Worm (Caenorhabditis elegans) whole organism, L4 larva: ENCODE data around the gene F16H6.3.

Source experiments
- D1046.2 ChIP-seq: fragments of 200-800 bp; sonication (Bioruptor generic); IDR thresholded peaks from 2 replicates; pipeline ENCODE4 v1.3.6; 2022; ENCODE audit warnings: missing genetic modification characterization, missing compliant biosample characterization
- F44E2.7 ChIP-seq: fragments of 200-800 bp; sonication (Bioruptor generic); IDR thresholded peaks from 2 replicates; pipeline ENCODE4 v2.1.2; 2022; ENCODE audit warnings: missing genetic modification characterization, missing compliant biosample characterization
- F49E8.2 ChIP-seq: sonication (generic microtip); optimal IDR thresholded peaks from 2 replicates; lab custom pipeline; 2016; ENCODE audit warnings: missing compliant biosample characterization, mild to moderate bottlenecking, missing genetic modification characterization, borderline replicate concordance
- R02D3.7 ChIP-seq: fragments of 150-350 bp; sonication (generic microtip); optimal IDR thresholded peaks from 3 replicates; lab custom pipeline; 2014; ENCODE audit warnings: missing biosample characterization, missing genetic modification characterization
- T20F7.1 ChIP-seq: fragments of 200-800 bp; sonication (Bioruptor generic); optimal IDR thresholded peaks from 2 replicates; lab custom pipeline; 2018; ENCODE audit warnings: mild to moderate bottlenecking, missing genetic modification characterization, missing compliant biosample characterization
- T26A8.4 ChIP-seq: fragments of 200-800 bp; sonication (Bioruptor generic); IDR thresholded peaks from 2 replicates; pipeline ENCODE4 v1.3.6; 2022; ENCODE audit warnings: missing genetic modification characterization, missing compliant biosample characterization
- Y105C5A.15 ChIP-seq: fragments of 200-800 bp; sonication (Bioruptor generic); IDR thresholded peaks from 2 replicates; pipeline ENCODE4 v1.3.6; 2022; ENCODE audit warnings: missing genetic modification characterization, missing compliant biosample characterization
- Y5F2A.4 ChIP-seq: fragments of 200-800 bp; sonication (Bioruptor generic); optimal IDR thresholded peaks from 2 replicates; lab custom pipeline; 2018; ENCODE audit warnings: mild to moderate bottlenecking, missing genetic modification characterization, missing compliant biosample characterization
- ZK337.2 ChIP-seq: fragments of 200-800 bp; sonication (Bioruptor generic); IDR thresholded peaks from 2 replicates; pipeline ENCODE4 v1.3.6; 2022; ENCODE audit warnings: missing genetic modification reagents, missing genetic modification characterization, missing compliant biosample characterization
- ZK546.5 ChIP-seq, 2 experiments: sonication (generic microtip); optimal IDR thresholded peaks; 2 replicates each; lab custom pipeline; 2017; ENCODE audit warnings: missing biosample characterization in 2 of 2, missing genetic modification characterization in 2 of 2
- attf-4 ChIP-seq: sonication (generic microtip); optimal IDR thresholded peaks from 3 replicates; lab custom pipeline; 2017; ENCODE audit warnings: missing biosample characterization, missing genetic modification characterization
- ceh-20 ChIP-seq: fragments of 200-800 bp; sonication (Bioruptor generic); IDR thresholded peaks from 2 replicates; pipeline ENCODE4 v1.3.6; 2022; ENCODE audit warnings: missing genetic modification reagents, missing genetic modification characterization, missing compliant biosample characterization
- ceh-32 ChIP-seq: sonication (generic microtip); optimal IDR thresholded peaks from 2 replicates; lab custom pipeline; 2016; ENCODE audit warnings: mild to moderate bottlenecking, missing genetic modification characterization, missing compliant biosample characterization; ENCODE audit not compliant: poor library complexity
- ceh-44 ChIP-seq: fragments of 200-800 bp; sonication (Bioruptor generic); IDR thresholded peaks from 2 replicates; pipeline ENCODE4 v1.3.6; 2022; ENCODE audit warnings: missing genetic modification reagents, missing genetic modification characterization, missing compliant biosample characterization
- ceh-62 ChIP-seq: sonication (generic microtip); optimal IDR thresholded peaks from 2 replicates; lab custom pipeline; 2017; ENCODE audit warnings: missing biosample characterization, missing genetic modification characterization
- ces-1 ChIP-seq: fragments of 150-350 bp; sonication (generic microtip); optimal IDR thresholded peaks from 4 replicates; lab custom pipeline; 2014; ENCODE audit warnings: missing biosample characterization, missing genetic modification reagents, missing genetic modification characterization
- cey-2 ChIP-seq: sonication (generic microtip); optimal IDR thresholded peaks from 3 replicates; lab custom pipeline; 2017; ENCODE audit warnings: missing genetic modification characterization, mild to moderate bottlenecking, missing compliant biosample characterization, antibody characterized with exemption, borderline replicate concordance; ENCODE audit not compliant: insufficient read depth
- ctbp-1 ChIP-seq: fragments of 200-800 bp; sonication (Bioruptor generic); IDR thresholded peaks from 2 replicates; pipeline ENCODE4 v1.3.6; 2022; ENCODE audit warnings: missing genetic modification reagents, missing genetic modification characterization, missing compliant biosample characterization
- daf-16 ChIP-seq, 3 experiments: sonication (generic microtip); optimal IDR thresholded peaks; 2 replicates each; lab custom pipeline; 2016 to 2017; ENCODE audit warnings: missing genetic modification characterization in 3 of 3, missing genetic modification reagents in 3 of 3, mild to moderate bottlenecking in 2 of 3, missing compliant biosample characterization in 2 of 3, missing biosample characterization in 1 of 3, moderate library complexity in 1 of 3
- dmd-6 ChIP-seq: fragments of 200-800 bp; sonication (Bioruptor generic); IDR thresholded peaks from 2 replicates; pipeline ENCODE4 v1.3.6; 2022; ENCODE audit warnings: missing genetic modification reagents, missing genetic modification characterization, missing compliant biosample characterization
- duxl-1 ChIP-seq: sonication (generic microtip); optimal IDR thresholded peaks from 2 replicates; lab custom pipeline; 2016; ENCODE audit warnings: mild to moderate bottlenecking, missing genetic modification characterization, moderate library complexity, missing compliant biosample characterization; ENCODE audit not compliant: poor library complexity
- dve-1 ChIP-seq: sonication (generic microtip); optimal IDR thresholded peaks from 2 replicates; lab custom pipeline; 2017; ENCODE audit warnings: antibody characterized with exemption, mild to moderate bottlenecking, missing genetic modification characterization, missing compliant biosample characterization; ENCODE audit not compliant: insufficient read depth
- lim-7 ChIP-seq: fragments of 200-800 bp; sonication (Bioruptor generic); IDR thresholded peaks from 2 replicates; pipeline ENCODE4 v1.3.6; 2022; ENCODE audit warnings: missing genetic modification characterization, missing compliant biosample characterization
- madf-5 ChIP-seq, 2 experiments: fragments of 200-800 bp; sonication (Bioruptor generic); IDR thresholded peaks; 2 replicates each; pipeline ENCODE4 v1.3.6; 2022; ENCODE audit warnings: missing compliant biosample characterization in 2 of 2, missing genetic modification characterization in 2 of 2
- madf-9 ChIP-seq: fragments of 200-800 bp; sonication (Bioruptor generic); conservative IDR thresholded peaks from 2 replicates; pipeline ENCODE4 v1.3.6; 2022; ENCODE audit warnings: missing genetic modification reagents, missing genetic modification characterization, missing compliant biosample characterization
- mdt-29 ChIP-seq: fragments of 200-800 bp; sonication (Bioruptor generic); IDR thresholded peaks from 2 replicates; pipeline ENCODE4 v1.3.6; 2022; ENCODE audit warnings: missing genetic modification reagents, missing genetic modification characterization, missing compliant biosample characterization
- nhr-28 ChIP-seq: fragments of 150-350 bp; optimal IDR thresholded peaks from 2 replicates; lab custom pipeline; 2014; ENCODE audit warnings: missing biosample characterization, missing genetic modification characterization
- nhr-41 ChIP-seq: fragments of 200-800 bp; sonication (Bioruptor generic); IDR thresholded peaks from 2 replicates; pipeline ENCODE4 v1.3.6; 2022; ENCODE audit warnings: missing genetic modification reagents, missing genetic modification characterization, missing compliant biosample characterization
- nhr-76 ChIP-seq: fragments of 150-350 bp; optimal IDR thresholded peaks from 2 replicates; lab custom pipeline; 2014; ENCODE audit warnings: missing biosample characterization, missing genetic modification characterization
- nhr-77 ChIP-seq: fragments of 150-350 bp; optimal IDR thresholded peaks from 2 replicates; lab custom pipeline; 2014; ENCODE audit warnings: missing biosample characterization, missing genetic modification characterization
- php-3 ChIP-seq: fragments of 200-800 bp; sonication (Bioruptor generic); IDR thresholded peaks from 2 replicates; pipeline ENCODE4 v1.3.6; 2022; ENCODE audit warnings: missing genetic modification reagents, missing genetic modification characterization, missing compliant biosample characterization
- pqm-1 ChIP-seq: sonication (generic microtip); optimal IDR thresholded peaks from 2 replicates; lab custom pipeline; 2017; ENCODE audit warnings: missing biosample characterization, missing genetic modification characterization
- set-16 ChIP-seq: fragments of 200-800 bp; sonication (Bioruptor generic); IDR thresholded peaks from 2 replicates; pipeline ENCODE4 v1.3.6; 2022; ENCODE audit warnings: missing genetic modification reagents, missing genetic modification characterization, missing compliant biosample characterization
- skn-1 ChIP-seq: fragments of 150-350 bp; optimal IDR thresholded peaks from 2 replicates; lab custom pipeline; 2014; ENCODE audit warnings: missing biosample characterization, missing genetic modification characterization
- tra-1 ChIP-seq: fragments of 200-800 bp; sonication (Bioruptor generic); IDR thresholded peaks from 2 replicates; pipeline ENCODE4 v1.3.6; 2022; ENCODE audit warnings: missing genetic modification reagents, missing genetic modification characterization, missing compliant biosample characterization
- unc-62 ChIP-seq, 3 experiments: fragments of 150-350 bp in 1 of 3; sonication (generic microtip); optimal IDR thresholded peaks in 2 of 3; peaks in 1 of 3; 1 replicate in 1 of 3; 2 replicates in 2 of 3; lab custom pipeline; 2014 to 2017; ENCODE audit warnings: missing biosample characterization in 3 of 3, missing genetic modification characterization in 3 of 3, missing genetic modification reagents in 3 of 3, missing genotype in 1 of 3
- ztf-7 ChIP-seq: fragments of 150-350 bp; optimal IDR thresholded peaks from 2 replicates; lab custom pipeline; 2014; ENCODE audit warnings: missing biosample characterization, missing genetic modification characterization

Gene F16H6.3

DNA sequence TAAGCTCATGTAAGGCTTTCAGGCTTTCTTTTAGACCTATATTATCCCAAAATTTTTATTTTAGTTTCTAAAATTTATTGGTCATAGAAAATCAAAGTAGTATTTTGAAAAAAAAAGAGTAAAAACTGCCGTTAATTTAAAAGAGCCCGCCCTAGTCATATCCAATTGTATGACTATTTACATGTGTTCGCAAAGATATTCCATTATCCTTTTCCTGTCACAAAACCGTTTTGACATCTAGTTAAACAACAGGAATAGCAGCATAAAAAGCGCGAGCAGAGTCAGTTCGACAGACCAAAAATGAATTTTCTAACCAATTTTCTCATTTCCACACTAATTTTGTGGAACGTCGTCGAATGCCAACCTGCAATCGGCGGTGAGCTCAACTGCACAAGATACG lies at the start of gene F16H6.3:
Gene F16H6.3, plus strand, starts transcription at position 301 of the 400 bp plus-strand sequence.
- TF ChIP-seq nhr-77 = no peak
- no peak for TF ChIP-seq ces-1 (GFP tag; lab: Kevin White, UChicago)
- no peak for TF ChIP-seq ctbp-1 (GFP tag; lab: Robert Waterston, UW)
- TF ChIP-seq skn-1 (tag; lab: Kevin White, UChicago) = no peak
- no peak for TF ChIP-seq ceh-32 (tag; lab: Kevin White, UChicago)
- no peak for TF ChIP-seq Y5F2A.4 (GFP tag; lab: Kevin White, UChicago)
- no peak for TF ChIP-seq T26A8.4
- no peak for TF ChIP-seq R02D3.7 (tag; lab: Kevin White, UChicago)
- no peak for TF ChIP-seq ztf-7 (tag; lab: Kevin White, UChicago)
- no peak for TF ChIP-seq dmd-6
- TF ChIP-seq Y105C5A.15 (GFP tag; lab: Robert Waterston, UW) = no peak
- TF ChIP-seq ZK337.2 (GFP tag; lab: Robert Waterston, UW) = no peak
- no peak for TF ChIP-seq F49E8.2
- TF ChIP-seq T20F7.1 = no peak
- TF ChIP-seq ceh-62 (tag; lab: Kevin White, UChicago) = no peak

DNA sequence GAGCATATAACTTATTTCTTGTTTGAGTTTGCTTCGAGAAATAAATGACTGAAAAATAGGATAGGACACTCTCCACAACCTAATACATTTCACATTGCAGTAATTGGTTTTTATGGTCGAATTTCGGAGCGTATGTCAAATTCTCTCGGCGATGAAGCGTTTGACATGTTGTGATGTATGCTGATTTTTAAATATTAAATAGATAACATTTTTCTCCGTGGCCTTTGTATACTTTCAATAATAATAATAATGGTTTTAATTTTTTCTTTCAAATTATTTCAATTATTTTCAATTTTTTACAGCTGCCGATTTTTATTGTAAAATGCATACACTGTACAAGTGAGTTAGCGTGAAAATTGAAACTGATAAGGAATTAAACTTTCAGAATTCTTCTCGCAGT lies 49.0 kb upstream of the F16H6.3 start, which contains the start of gene C14A6.3:
Gene C14A6.3, plus strand, starts transcription at position 301 of the 400 bp plus-strand sequence.
- TF ChIP-seq pqm-1 (tag; lab: Kevin White, UChicago) = peak; percentile 39
- no peak for TF ChIP-seq ZK546.5 (tag; optimal IDR thresholded peaks at IDR 0.05; lab: Kevin White, UChicago)

- no peak for TF ChIP-seq T26A8.4
- peak; percentile 49 for TF ChIP-seq dve-1
- TF ChIP-seq php-3 = peak; percentile 95
- TF ChIP-seq ZK337.2 (GFP tag; lab: Robert Waterston, UW) = no peak
- TF ChIP-seq nhr-28 (tag; lab: Kevin White, UChicago) = peak; percentile 41
- TF ChIP-seq daf-16 (GFP tag; optimal IDR thresholded peaks at IDR 0.05; lab: Kevin White, UChicago) = no peak
- peak; percentile 69 for TF ChIP-seq daf-16 (tag; optimal IDR thresholded peaks at IDR 0.05; lab: Kevin White, UChicago)
- TF ChIP-seq, all 104 proteins: peak for 4
These were observed 37.4 kb upstream of the F16H6.3 start, which contains the start of gene clec-48 for ce11 chrV:18157707-18158106. clec-48 (plus strand) TSS chrV:18158026.

DNA sequence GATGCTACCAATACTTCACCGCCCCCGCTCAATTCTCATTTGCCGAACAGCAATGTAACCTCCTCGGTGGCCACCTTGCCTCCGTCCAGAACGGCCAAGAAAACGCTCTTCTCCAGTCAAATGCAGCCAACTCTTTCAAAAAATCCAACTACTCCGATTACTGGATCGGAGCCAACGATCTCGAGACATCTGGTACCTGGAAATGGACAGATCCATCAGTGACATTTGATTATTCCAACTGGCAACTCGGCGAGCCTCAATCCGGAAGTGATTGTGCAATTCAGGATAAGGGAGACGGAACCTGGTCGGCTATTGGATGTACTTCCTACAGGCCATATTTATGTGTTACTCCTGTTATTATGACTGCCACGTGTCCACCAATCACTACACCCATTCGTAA lies 36.9 kb upstream of the F16H6.3 start:
- no peak for TF ChIP-seq dve-1
- peak in 1 of 2 experiments; percentile 97 for TF ChIP-seq unc-62 (GFP tag; optimal IDR thresholded peaks at IDR 0.05 in 1 of 2; lab: Kevin White, UChicago)
- TF ChIP-seq unc-62 (tag; optimal IDR thresholded peaks at IDR 0.05; lab: Kevin White, UChicago) = no peak

- no peak for TF ChIP-seq D1046.2
- TF ChIP-seq set-16 (GFP tag; lab: Robert Waterston, UW) = no peak
- no peak for TF ChIP-seq Y105C5A.15 (GFP tag; lab: Robert Waterston, UW)
- no peak for TF ChIP-seq madf-9
- TF ChIP-seq tra-1 (GFP tag; lab: Robert Waterston, UW) = no peak
- no peak for TF ChIP-seq ceh-44 (GFP tag; lab: Robert Waterston, UW)
- no peak for TF ChIP-seq nhr-28 (tag; lab: Kevin White, UChicago)
These were observed 33.9 kb upstream of the F16H6.3 start, which contains the start of gene C14A6.13 for ce11 chrV:18161228-18161627. C14A6.13 (minus strand) TSS chrV:18161328.

- TF ChIP-seq nhr-76 (tag; lab: Kevin White, UChicago) = no peak
- TF ChIP-seq php-3 = no peak
- no peak for TF ChIP-seq lim-7 (GFP tag; lab: Robert Waterston, UW)
- TF ChIP-seq mdt-29 (GFP tag; lab: Robert Waterston, UW) = no peak
- no peak for TF ChIP-seq cey-2 (tag; lab: Kevin White, UChicago)
- no peak for TF ChIP-seq F49E8.2
- TF ChIP-seq duxl-1 (tag; lab: Kevin White, UChicago) = no peak
- no peak for TF ChIP-seq attf-4 (tag; lab: Kevin White, UChicago)
- TF ChIP-seq ceh-20 = no peak
- TF ChIP-seq F44E2.7 = no peak
- TF ChIP-seq nhr-41 (GFP tag; lab: Robert Waterston, UW) = no peak
- no peak for TF ChIP-seq madf-5 (GFP tag; IDR thresholded peaks at IDR 0.05; lab: Robert Waterston, UW)
These were observed 32.5 kb upstream of the F16H6.3 start, which contains the start of gene C14A6.12 for ce11 chrV:18162568-18162967. C14A6.12 (minus strand) TSS chrV:18162668.
